Worm (Caenorhabditis elegans): ENCODE measurements around the gene C06E7.2.

DNA sequence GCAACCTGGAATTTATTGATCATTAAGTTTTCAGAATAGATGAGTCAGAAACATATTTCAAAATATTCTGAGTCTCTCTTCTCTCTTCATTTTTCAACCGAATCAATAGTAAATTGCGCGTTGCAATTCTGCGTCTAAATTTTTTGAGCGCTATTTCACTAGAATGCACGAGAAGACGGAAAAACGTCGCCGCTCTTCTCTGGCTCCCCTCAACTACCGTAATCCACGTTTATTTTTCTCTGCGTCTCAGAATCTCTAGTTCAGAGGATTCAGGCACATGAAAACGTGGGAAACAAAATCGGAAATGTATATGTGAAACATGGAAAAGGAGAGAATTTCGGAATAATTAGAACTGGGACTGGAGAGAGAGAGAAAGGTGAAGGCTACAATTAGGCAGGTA lies 33.8 kb upstream of the C06E7.2 start:
- TF ChIP-seq lsy-2 (tag; optimal IDR thresholded peaks at IDR 0.05), result peak; percentile 87
- no peak for TF ChIP-seq ztf-11 (tag; optimal IDR thresholded peaks at IDR 0.05)
- no peak for TF ChIP-seq cnd-1 (tag; optimal IDR thresholded peaks at IDR 0.05)
- TF ChIP-seq nhr-237 (tag; optimal IDR thresholded peaks at IDR 0.05), result no peak
- no peak for TF ChIP-seq snpc-4 (tag; optimal IDR thresholded peaks at IDR 0.05)
- TF ChIP-seq pha-4 (tag; optimal IDR thresholded peaks at IDR 0.05), result no peak
- TF ChIP-seq nhr-12 (tag; optimal IDR thresholded peaks at IDR 0.05), result no peak
- no peak for TF ChIP-seq unc-62 (GFP tag; optimal IDR thresholded peaks at IDR 0.05)
